Fruit fly (Drosophila melanogaster): ENCODE results near the gene MICU3.

The MICU3 gene

dm6 chr3R:19846870-19847590 lies at the start of gene MICU3:
TSS of gene MICU3 (plus strand) at chr3R:19847311.
- no peak for TF ChIP-seq CG17801 (GFP tag; optimal IDR thresholded peaks at IDR 0.05; ENCODE audit: partially characterized antibody)

- TF ChIP-seq CG17801 (GFP tag; optimal IDR thresholded peaks at IDR 0.05; ENCODE audit: partially characterized antibody), result no peak
Observed at dm6 chr3R:19799614-19800013, 47.5 kb upstream of the MICU3 start.

- TF ChIP-seq CG17801 (GFP tag; optimal IDR thresholded peaks at IDR 0.05; ENCODE audit: partially characterized antibody), result no peak
Observed at dm6 chr3R:19801752-19802151, 45.4 kb upstream of the MICU3 start.

- no peak for TF ChIP-seq CG17801 (GFP tag; optimal IDR thresholded peaks at IDR 0.05; ENCODE audit: partially characterized antibody)
Observed at dm6 chr3R:19802508-19802907, 44.6 kb upstream of the MICU3 start.

dm6 chr3R:19803539-19803938 lies 43.6 kb upstream of the MICU3 start:
- no peak for TF ChIP-seq CG17801 (GFP tag; optimal IDR thresholded peaks at IDR 0.05; ENCODE audit: partially characterized antibody)

- TF ChIP-seq CG17801 (GFP tag; optimal IDR thresholded peaks at IDR 0.05; ENCODE audit: partially characterized antibody), result no peak
Observed at dm6 chr3R:19804905-19805304, 42.2 kb upstream of the MICU3 start.

dm6 chr3R:19807148-19807547 lies 40.0 kb upstream of the MICU3 start:
- no peak for TF ChIP-seq CG17801 (GFP tag; optimal IDR thresholded peaks at IDR 0.05; ENCODE audit: partially characterized antibody)

dm6 chr3R:19807745-19808429 lies 39.2 kb upstream of the MICU3 start:
- TF ChIP-seq CG17801 (GFP tag; optimal IDR thresholded peaks at IDR 0.05; ENCODE audit: partially characterized antibody), result no peak

dm6 chr3R:19808430-19808756 lies 38.7 kb upstream of the MICU3 start:
- no peak for TF ChIP-seq CG17801 (GFP tag; optimal IDR thresholded peaks at IDR 0.05; ENCODE audit: partially characterized antibody)

dm6 chr3R:19811510-19811909 lies 35.6 kb upstream of the MICU3 start:
- TF ChIP-seq CG17801 (GFP tag; optimal IDR thresholded peaks at IDR 0.05; ENCODE audit: partially characterized antibody), result no peak

- TF ChIP-seq CG17801 (GFP tag; optimal IDR thresholded peaks at IDR 0.05; ENCODE audit: partially characterized antibody), result no peak
Observed at dm6 chr3R:19812472-19812871, 34.6 kb upstream of the MICU3 start.

- no peak for TF ChIP-seq CG17801 (GFP tag; optimal IDR thresholded peaks at IDR 0.05; ENCODE audit: partially characterized antibody)
Observed at dm6 chr3R:19813217-19813616, 33.9 kb upstream of the MICU3 start.

dm6 chr3R:19816758-19817157 lies 30.4 kb upstream of the MICU3 start:
- no peak for TF ChIP-seq CG17801 (GFP tag; optimal IDR thresholded peaks at IDR 0.05; ENCODE audit: partially characterized antibody)

- TF ChIP-seq CG17801 (GFP tag; optimal IDR thresholded peaks at IDR 0.05; ENCODE audit: partially characterized antibody), result no peak
Observed at dm6 chr3R:19820994-19821393, 26.1 kb upstream of the MICU3 start.

dm6 chr3R:19822138-19822537 lies 25.0 kb upstream of the MICU3 start:
- no peak for TF ChIP-seq CG17801 (GFP tag; optimal IDR thresholded peaks at IDR 0.05; ENCODE audit: partially characterized antibody)

dm6 chr3R:19824480-19824879 lies 22.6 kb upstream of the MICU3 start:
- TF ChIP-seq CG17801 (GFP tag; optimal IDR thresholded peaks at IDR 0.05; ENCODE audit: partially characterized antibody), result no peak

dm6 chr3R:19826355-19826754 lies 20.8 kb upstream of the MICU3 start:
- no peak for TF ChIP-seq CG17801 (GFP tag; optimal IDR thresholded peaks at IDR 0.05; ENCODE audit: partially characterized antibody)

Measured in ovary, adult (tissue).